Worm (Caenorhabditis elegans) whole organism, L1 larva: ENCODE measurements around the gene sre-39.

Source experiments
- ceh-63 ChIP-seq: fragments of 200-800 bp; sonication (Bioruptor generic); optimal IDR thresholded peaks from 2 replicates; lab custom pipeline; 2018; ENCODE audit warnings: mild to moderate bottlenecking, missing genetic modification characterization, missing compliant biosample characterization
- efl-3 ChIP-seq: fragments of 200-800 bp; sonication (Bioruptor generic); optimal IDR thresholded peaks from 2 replicates; lab custom pipeline; 2018; ENCODE audit warnings: mild to moderate bottlenecking, missing genetic modification characterization, missing compliant biosample characterization
- egl-27 ChIP-seq, 2 experiments: fragments of 150-350 bp in 1 of 2; sonication (generic microtip); optimal IDR thresholded peaks; 3 replicates each; lab custom pipeline; 2017 to 2018; ENCODE audit warnings: missing biosample characterization in 2 of 2, missing genetic modification characterization in 2 of 2, missing genetic modification reagents in 2 of 2
- hlh-17 ChIP-seq: fragments of 200-800 bp; sonication (Bioruptor generic); optimal IDR thresholded peaks from 2 replicates; lab custom pipeline; 2018; ENCODE audit warnings: missing genetic modification characterization, mild to moderate bottlenecking, missing compliant biosample characterization, moderate library complexity, borderline replicate concordance
- isw-1 ChIP-seq: fragments of 200-800 bp; sonication (Bioruptor generic); IDR thresholded peaks from 2 replicates; pipeline ENCODE4 v1.3.6; 2022; ENCODE audit warnings: missing genetic modification characterization, missing compliant biosample characterization
- lin-13 ChIP-seq: fragments of 150-350 bp; optimal IDR thresholded peaks from 2 replicates; lab custom pipeline; 2014; ENCODE audit warnings: missing biosample characterization, missing genetic modification reagents, missing genetic modification characterization
- lin-35 ChIP-seq, 2 experiments: fragments of 150-350 bp; optimal IDR thresholded peaks; 2 replicates each; lab custom pipeline; 2014; ENCODE audit warnings: missing biosample characterization in 2 of 2, missing genetic modification characterization in 2 of 2, missing genetic modification reagents in 2 of 2
- lsy-2 ChIP-seq, 2 experiments: fragments of 150-350 bp; optimal IDR thresholded peaks; 2 replicates each; lab custom pipeline; 2014; ENCODE audit warnings: missing biosample characterization in 2 of 2, missing genetic modification characterization in 2 of 2
- nhr-237 ChIP-seq: fragments of 150-350 bp; optimal IDR thresholded peaks from 2 replicates; lab custom pipeline; 2014; ENCODE audit warnings: missing biosample characterization, missing genetic modification characterization
- nhr-28 ChIP-seq: fragments of 150-350 bp; optimal IDR thresholded peaks from 2 replicates; lab custom pipeline; 2014; ENCODE audit warnings: missing biosample characterization, missing genetic modification characterization
- pag-3 ChIP-seq: sonication (generic microtip); optimal IDR thresholded peaks from 2 replicates; lab custom pipeline; 2017; ENCODE audit warnings: missing genetic modification characterization, mild to moderate bottlenecking, missing compliant biosample characterization, antibody characterized with exemption, borderline replicate concordance; ENCODE audit not compliant: insufficient read depth
- pqm-1 ChIP-seq: sonication (generic microtip); optimal IDR thresholded peaks from 3 replicates; lab custom pipeline; 2017; ENCODE audit warnings: missing biosample characterization, missing genetic modification characterization
- skn-1 ChIP-seq: fragments of 150-350 bp; optimal IDR thresholded peaks from 2 replicates; lab custom pipeline; 2014; ENCODE audit warnings: missing biosample characterization, missing genetic modification characterization
- unc-98 ChIP-seq: fragments of 200-800 bp; sonication (Bioruptor generic); IDR thresholded peaks from 2 replicates; pipeline ENCODE4 v1.3.6; 2022; ENCODE audit warnings: missing genetic modification characterization, missing compliant biosample characterization

DNA sequence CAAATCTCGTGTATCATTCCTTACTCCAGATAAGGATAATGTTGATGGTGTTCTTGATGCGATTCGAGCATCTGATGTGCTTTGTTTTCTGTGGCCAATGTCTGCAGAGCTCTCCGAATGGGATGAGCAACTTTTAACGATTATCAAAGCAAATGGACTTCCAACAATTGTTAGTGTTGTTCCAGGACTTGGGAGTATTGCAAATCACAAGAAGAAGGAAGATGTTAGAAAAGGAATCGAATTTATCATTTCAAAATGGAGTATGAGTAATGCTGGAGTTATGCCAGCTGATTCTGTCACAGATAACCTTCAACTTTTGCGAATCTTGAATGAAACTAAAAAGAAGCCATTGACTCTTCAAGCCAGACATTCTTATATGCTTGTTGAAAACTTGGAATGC is 23.8 kb downstream of the sre-39 start:
- TF ChIP-seq skn-1 (tag; lab: Kevin White, UChicago) (no peak), ceh-63 (no peak), lin-13 (no peak), isw-1 (no peak), lin-35 (GFP tag; optimal IDR thresholded peaks at IDR 0.05; lab: Kevin White, UChicago) (no peak), hlh-17 (GFP tag; lab: Kevin White, UChicago) (no peak), pag-3 (tag; lab: Kevin White, UChicago) (no peak), lsy-2 (tag; optimal IDR thresholded peaks at IDR 0.05; lab: Kevin White, UChicago) (no peak), unc-98 (no peak), efl-3 (GFP tag; lab: Kevin White, UChicago) (no peak), nhr-28 (tag; lab: Kevin White, UChicago) (no peak), egl-27 (tag; optimal IDR thresholded peaks at IDR 0.05; lab: Kevin White, UChicago) (no peak), nhr-237 (no peak), pqm-1 (no peak)
